Fruit fly (Drosophila melanogaster): ENCODE results near the gene Cp7Fa.

Cp7Fa gene

DNA sequence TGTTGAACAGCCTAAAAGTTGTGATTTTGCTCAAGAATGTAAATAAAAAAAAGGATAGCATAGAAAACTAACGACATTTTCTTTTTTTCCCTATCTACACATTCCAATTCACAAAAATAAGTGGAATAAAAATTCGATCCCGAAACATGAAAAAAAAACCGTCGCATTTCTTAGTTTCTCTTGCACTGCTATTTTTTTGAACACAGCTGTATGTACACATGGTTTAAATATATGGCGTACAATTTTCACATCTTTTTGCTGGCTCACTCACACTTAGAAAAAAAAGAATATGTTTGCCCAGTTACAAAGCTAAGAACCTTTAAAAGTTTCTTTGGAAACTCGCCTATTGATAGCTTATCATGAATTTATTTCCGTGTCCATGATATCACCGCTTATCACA lies 10.5 kb upstream of the Cp7Fa start:
- TF ChIP-seq CG4496 (GFP tag; IDR thresholded peaks at IDR 0.05) (no peak), CG32121 (GFP tag; IDR thresholded peaks at IDR 0.05) (no peak), Snoo (tag; optimal IDR thresholded peaks at IDR 0.05) (no peak), EcR (GFP tag; optimal IDR thresholded peaks at IDR 0.05) (no peak), CG8301 (tag; optimal IDR thresholded peaks at IDR 0.05) (no peak), CG8159 (tag; optimal IDR thresholded peaks at IDR 0.05) (no peak), gl (tag; optimal IDR thresholded peaks at IDR 0.05) (no peak), CG9948 (tag; optimal IDR thresholded peaks at IDR 0.05) (no peak), CG12605 (GFP tag; IDR thresholded peaks at IDR 0.05) (no peak), Ets98B (GFP tag; IDR thresholded peaks at IDR 0.05) (no peak), rn (GFP tag; IDR thresholded peaks at IDR 0.05) (no peak)

DNA sequence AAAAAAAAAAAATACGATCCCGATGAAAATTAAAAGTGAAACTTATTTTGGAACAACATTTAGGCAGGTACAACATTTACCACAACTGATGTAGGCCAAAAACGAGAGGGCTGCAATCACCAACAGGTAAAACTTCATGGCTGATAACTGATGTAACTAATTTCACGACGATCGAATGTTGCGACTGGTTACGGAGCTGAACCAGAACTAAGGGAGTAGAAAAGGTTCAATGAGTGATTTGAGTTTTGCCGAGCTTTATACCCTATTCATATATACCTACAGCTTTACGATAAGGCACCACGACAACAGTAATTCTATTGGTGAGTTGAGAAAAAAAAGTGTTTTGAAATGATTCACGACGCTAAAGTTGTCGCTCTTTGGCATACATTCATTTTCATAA lies 10.0 kb upstream of the Cp7Fa start, which contains the start of gene CG15347:
Gene CG15347, minus strand, starts transcription at position 213 of the 400 bp plus-strand sequence.
- no peak for TF ChIP-seq Ets98B (GFP tag; IDR thresholded peaks at IDR 0.05)
- TF ChIP-seq CG8159 (tag; optimal IDR thresholded peaks at IDR 0.05), result no peak
- TF ChIP-seq CG10348 (GFP tag; IDR thresholded peaks at IDR 0.05), result no peak
- no peak for TF ChIP-seq gl (tag; optimal IDR thresholded peaks at IDR 0.05)
- TF ChIP-seq fd96Ca (GFP tag; IDR thresholded peaks at IDR 0.05), result no peak
- TF ChIP-seq Snoo (tag; optimal IDR thresholded peaks at IDR 0.05), result no peak
- no peak for TF ChIP-seq CG32121 (GFP tag; IDR thresholded peaks at IDR 0.05)
- no peak for TF ChIP-seq EcR (GFP tag; optimal IDR thresholded peaks at IDR 0.05)
- TF ChIP-seq CG9948 (tag; optimal IDR thresholded peaks at IDR 0.05), result no peak
- TF ChIP-seq Pif1B (GFP tag; optimal IDR thresholded peaks at IDR 0.05), result no peak
- TF ChIP-seq CG34367 (tag; optimal IDR thresholded peaks at IDR 0.05), result no peak
- no peak for TF ChIP-seq CG13204 (GFP tag; optimal IDR thresholded peaks at IDR 0.05)
- no peak for TF ChIP-seq CG14655 (GFP tag; optimal IDR thresholded peaks at IDR 0.05)
- TF ChIP-seq CG12605 (GFP tag; IDR thresholded peaks at IDR 0.05), result no peak
- no peak for TF ChIP-seq CG8301 (tag; optimal IDR thresholded peaks at IDR 0.05)
- TF ChIP-seq CG4496 (GFP tag; IDR thresholded peaks at IDR 0.05), result no peak
- no peak for TF ChIP-seq CG17806 (tag; optimal IDR thresholded peaks at IDR 0.05)
- TF ChIP-seq D1 (tag; optimal IDR thresholded peaks at IDR 0.05), result no peak
- no peak for TF ChIP-seq Pif1A (GFP tag; optimal IDR thresholded peaks at IDR 0.05)
- TF ChIP-seq CG15710 (tag; optimal IDR thresholded peaks at IDR 0.05), result no peak

DNA sequence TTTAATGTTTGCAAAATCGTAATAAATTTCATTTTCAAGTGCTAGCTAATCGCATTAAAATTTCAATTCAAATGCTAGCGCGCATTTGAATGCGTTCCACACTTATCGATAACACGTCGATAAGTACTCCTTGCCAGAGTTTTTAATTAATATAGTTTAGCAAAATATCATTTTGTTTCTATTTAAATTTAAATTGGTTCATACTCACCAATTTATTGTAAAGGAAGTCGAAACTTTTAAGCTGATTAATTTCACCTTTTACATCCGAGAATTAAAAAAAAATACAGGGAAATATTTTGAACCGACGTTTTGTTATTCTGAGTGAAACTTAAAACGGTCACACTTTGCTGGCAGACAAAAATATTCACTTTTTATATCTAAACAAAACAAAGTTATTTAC lies 9.5 kb upstream of the Cp7Fa start, which contains the start of gene Es2:
Gene Es2, plus strand, starts transcription at position 333 of the 400 bp plus-strand sequence.
- no peak for TF ChIP-seq Snoo (tag; optimal IDR thresholded peaks at IDR 0.05)
- peak; percentile 1 for TF ChIP-seq D1 (tag; optimal IDR thresholded peaks at IDR 0.05)
- TF ChIP-seq CG14655 (GFP tag; optimal IDR thresholded peaks at IDR 0.05), result no peak

DNA sequence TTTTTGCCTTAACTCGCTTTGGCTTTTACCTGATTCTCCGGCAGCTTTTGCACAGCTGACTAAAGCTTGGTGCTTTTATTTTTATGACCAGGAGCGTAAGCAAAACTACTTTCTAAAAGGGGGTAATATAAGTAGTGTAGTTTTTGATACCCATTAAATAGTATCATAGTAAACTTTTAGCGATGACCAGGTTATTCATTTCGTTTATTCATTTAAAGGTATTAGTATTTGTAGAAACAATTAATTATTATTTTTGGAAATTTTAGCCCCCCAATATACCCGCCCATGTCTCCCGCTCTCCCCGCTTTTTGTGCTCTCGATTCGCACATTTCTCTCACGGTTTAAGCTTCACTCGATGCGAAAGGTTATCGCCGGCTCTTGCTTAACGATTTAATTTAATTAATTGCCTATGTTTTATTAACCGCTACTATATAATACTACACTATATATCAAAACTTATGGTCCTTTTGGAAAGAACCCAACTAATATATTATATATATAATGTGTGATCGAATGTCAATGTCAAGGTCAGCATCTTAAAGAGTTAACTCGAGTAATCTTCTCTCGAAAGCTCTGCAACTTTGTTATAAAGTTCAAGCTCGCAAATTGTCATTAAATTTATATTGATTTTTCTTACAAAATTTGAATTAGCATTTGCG lies 6.2 kb upstream of the Cp7Fa start, which contains the start of gene Sptr:
Gene Sptr, minus strand, starts transcription at position 61 of the 659 bp plus-strand sequence.
- TF ChIP-seq gl (tag; optimal IDR thresholded peaks at IDR 0.05) (peak; percentile 83), fd96Ca (GFP tag; IDR thresholded peaks at IDR 0.05) (peak; percentile 89), CG4496 (GFP tag; IDR thresholded peaks at IDR 0.05) (peak; percentile 96), CG32121 (GFP tag; IDR thresholded peaks at IDR 0.05) (peak; percentile 93), CG34367 (tag; optimal IDR thresholded peaks at IDR 0.05) (peak; percentile 92), CG9948 (tag; optimal IDR thresholded peaks at IDR 0.05) (peak; percentile 91), D1 (tag; optimal IDR thresholded peaks at IDR 0.05) (peak; percentile 80), Pif1B (GFP tag; optimal IDR thresholded peaks at IDR 0.05) (peak; percentile 93), CG15710 (tag; optimal IDR thresholded peaks at IDR 0.05) (peak; percentile 94), EcR (GFP tag; optimal IDR thresholded peaks at IDR 0.05) (peak; percentile 64), Ets98B (GFP tag; IDR thresholded peaks at IDR 0.05) (peak; percentile 95), Snoo (tag; optimal IDR thresholded peaks at IDR 0.05) (peak; percentile 92), CG17806 (tag; optimal IDR thresholded peaks at IDR 0.05) (peak; percentile 92), Pif1A (GFP tag; optimal IDR thresholded peaks at IDR 0.05) (peak; percentile 93), CG8301 (tag; optimal IDR thresholded peaks at IDR 0.05) (peak; percentile 91), CG10348 (GFP tag; IDR thresholded peaks at IDR 0.05) (no peak), CG13204 (GFP tag; optimal IDR thresholded peaks at IDR 0.05) (peak; percentile 85), CG14655 (GFP tag; optimal IDR thresholded peaks at IDR 0.05) (peak; percentile 91), CG8159 (tag; optimal IDR thresholded peaks at IDR 0.05) (peak; percentile 95), CG12605 (GFP tag; IDR thresholded peaks at IDR 0.05) (peak; percentile 92), rn (GFP tag; IDR thresholded peaks at IDR 0.05) (peak; percentile 72)

DNA sequence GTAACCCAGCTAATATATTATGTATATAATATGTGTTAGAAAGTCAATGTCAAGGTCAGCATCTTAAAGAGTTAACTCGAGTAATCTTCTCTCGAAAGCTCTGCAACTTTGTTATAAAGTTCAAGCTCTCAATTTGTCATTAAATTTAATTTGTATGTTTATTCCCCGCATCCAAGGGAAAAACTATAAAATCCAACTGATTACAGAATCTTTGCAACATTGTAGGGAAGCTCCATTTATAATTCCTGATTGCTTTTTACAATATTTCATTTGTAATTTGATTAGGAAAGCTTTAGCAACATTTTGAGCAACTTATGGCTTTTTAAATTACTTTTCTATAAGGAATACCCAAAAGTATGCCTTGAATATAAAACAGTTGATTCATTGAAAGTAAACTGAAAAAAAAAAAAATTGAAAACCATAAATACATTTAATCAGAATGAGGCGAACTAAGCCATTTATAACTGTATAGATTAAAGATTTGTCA lies 3.9 kb upstream of the Cp7Fa start:
- TF ChIP-seq CG32121 (GFP tag; IDR thresholded peaks at IDR 0.05) (no peak), CG4496 (GFP tag; IDR thresholded peaks at IDR 0.05) (no peak)

DNA sequence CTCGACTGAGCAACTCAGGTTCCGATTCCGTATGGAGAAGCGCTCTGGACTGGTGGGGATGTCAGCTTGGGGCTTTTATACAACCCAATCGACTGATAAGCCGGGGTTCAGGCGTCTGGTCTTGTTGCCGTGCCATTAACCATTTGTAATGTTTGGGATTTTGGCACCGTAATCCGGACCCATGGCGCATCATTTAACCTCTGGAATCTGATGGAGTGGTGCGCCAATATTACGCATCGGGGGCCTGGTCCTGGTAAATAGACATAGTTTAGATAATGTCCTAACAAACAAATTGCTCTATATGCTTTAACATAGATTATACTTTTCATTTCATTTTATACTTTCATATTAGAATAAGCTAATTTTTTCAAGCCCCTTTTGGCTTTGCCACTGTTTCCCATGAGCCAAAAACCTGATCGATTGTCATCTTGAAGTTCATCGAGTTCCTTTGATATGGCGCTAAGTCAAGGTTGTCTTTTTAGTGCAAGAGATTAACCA lies 1.7 kb upstream of the Cp7Fa start, which contains the start of gene CG12116:
Gene CG12116, minus strand, starts transcription at position 51 of the 498 bp plus-strand sequence.
- no peak for TF ChIP-seq gl (tag; optimal IDR thresholded peaks at IDR 0.05)

Data from whole organism, pupa.